Fruit fly (Drosophila melanogaster): ENCODE results near the gene Cox10.

Cox10 gene

DNA sequence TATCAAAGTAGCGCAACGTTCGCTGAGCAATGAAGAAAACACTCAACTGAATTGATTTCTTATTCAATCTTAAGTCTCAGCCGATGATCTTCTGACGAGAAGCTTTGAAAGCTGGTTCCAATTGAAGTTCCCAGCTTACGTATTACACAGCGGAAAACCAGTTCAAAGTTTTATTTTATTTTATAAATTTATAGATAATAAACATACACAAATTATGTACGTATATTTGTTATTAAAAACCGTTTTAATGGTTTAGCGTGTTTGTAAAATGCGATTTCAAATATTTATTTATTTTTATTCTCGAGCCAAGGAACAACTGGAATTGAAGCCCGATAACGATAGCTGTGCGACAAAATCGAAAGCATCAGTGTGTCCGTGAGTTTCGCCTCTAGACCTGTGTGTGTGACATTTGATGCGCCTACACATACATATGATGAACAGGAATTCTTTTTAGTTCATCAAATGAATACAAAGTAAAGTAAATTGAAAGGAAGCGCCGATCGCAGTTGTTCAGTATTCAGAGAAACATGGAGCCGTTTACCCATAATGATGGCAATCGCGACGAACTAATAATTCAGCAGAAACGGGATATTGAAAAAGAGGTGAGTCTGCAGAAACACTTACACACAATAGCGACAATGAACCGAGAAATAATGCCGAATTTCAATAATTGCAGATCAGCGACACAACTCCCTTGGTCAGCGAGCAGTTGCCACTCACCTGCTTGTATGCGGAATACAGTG, 24.6 kb upstream of the Cox10 start, which contains the start of the genes CG5390 and CG4968 (continued):
- TF ChIP-seq tup (GFP tag; optimal IDR thresholded peaks at IDR 0.05) = peak; percentile 35
- TF ChIP-seq sna (GFP tag; IDR thresholded peaks at IDR 0.05; ENCODE audit: partially characterized antibody) = no peak
- TF ChIP-seq CG4404 (GFP tag; IDR thresholded peaks at IDR 0.05) = no peak

DNA sequence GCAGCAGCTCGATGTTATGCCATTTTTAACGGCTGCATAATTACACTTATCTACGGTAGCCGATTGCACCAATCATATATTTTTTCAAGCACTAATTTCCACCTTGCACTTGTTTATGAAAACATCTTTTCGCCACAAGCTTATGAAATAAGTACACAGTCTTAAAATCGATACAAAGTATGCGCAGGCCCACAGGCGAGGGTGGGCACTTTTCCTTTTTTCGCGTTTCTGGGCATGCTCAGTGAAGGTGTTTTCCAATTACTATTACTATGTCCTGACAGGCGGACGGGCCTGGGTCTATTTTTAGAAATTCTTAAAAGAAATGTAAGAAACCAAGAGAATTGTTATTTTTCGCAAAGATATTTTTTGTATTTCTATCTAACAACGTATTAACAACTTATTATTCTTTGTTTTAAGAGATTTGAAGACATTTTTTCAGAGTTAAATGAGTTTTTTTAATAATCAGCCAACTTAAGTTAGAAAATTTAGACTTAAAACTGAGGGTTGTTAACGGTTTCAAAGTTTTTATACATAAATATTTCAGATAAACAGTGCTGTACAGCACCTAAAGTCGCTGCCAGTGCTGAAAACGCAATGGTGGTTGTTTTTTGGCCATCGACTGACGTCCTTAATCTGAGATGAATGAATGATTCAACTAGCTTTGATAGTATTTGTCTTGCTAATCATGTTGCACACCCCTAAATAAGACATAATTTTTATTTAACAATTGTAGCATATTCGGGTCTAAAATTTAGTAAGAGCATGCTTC, 20.5 kb upstream of the Cox10 start, which contains the start of gene Cdk5alpha:
TSS of gene Cdk5alpha (minus strand) at position 343 of the 769 bp plus-strand sequence.
- no peak for TF ChIP-seq CG8478 (optimal IDR thresholded peaks at IDR 0.05)
- no peak for TF ChIP-seq unpg (GFP tag; optimal IDR thresholded peaks at IDR 0.05)
- peak; percentile 95 for TF ChIP-seq ewg (GFP tag; optimal IDR thresholded peaks at IDR 0.05)
- TF ChIP-seq CG7987 (GFP tag; optimal IDR thresholded peaks at IDR 0.05) = no peak
- peak; percentile 17 for TF ChIP-seq ems (GFP tag; optimal IDR thresholded peaks at IDR 0.05)
- peak; percentile 22 for TF ChIP-seq nerfin-1 (tag; optimal IDR thresholded peaks at IDR 0.05)
- no peak for TF ChIP-seq da (GFP tag; optimal IDR thresholded peaks at IDR 0.05)
- TF ChIP-seq Sox102F (GFP tag; optimal IDR thresholded peaks at IDR 0.05) = no peak
- TF ChIP-seq sob (GFP tag; IDR thresholded peaks at IDR 0.05) = no peak
- peak; percentile 0 for TF ChIP-seq CG33213 (GFP tag; optimal IDR thresholded peaks at IDR 0.05)
- no peak for TF ChIP-seq ttk (GFP tag; IDR thresholded peaks at IDR 0.05)
- TF ChIP-seq trem (tag; optimal IDR thresholded peaks at IDR 0.05) = peak; percentile 31
- no peak for TF ChIP-seq E2f1 (GFP tag; IDR thresholded peaks at IDR 0.05)
- peak; percentile 21 for TF ChIP-seq CHES-1-like (GFP tag; optimal IDR thresholded peaks at IDR 0.05)
- TF ChIP-seq CTCF (GFP tag; optimal IDR thresholded peaks at IDR 0.05) = no peak
- peak; percentile 26 for TF ChIP-seq CG15601 (tag; optimal IDR thresholded peaks at IDR 0.05)
- no peak for TF ChIP-seq CG5245 (GFP tag; optimal IDR thresholded peaks at IDR 0.05)
- TF ChIP-seq CG11085 (GFP tag; IDR thresholded peaks at IDR 0.05) = no peak
- TF ChIP-seq CG18011 (GFP tag; optimal IDR thresholded peaks at IDR 0.05) = no peak
- no peak for TF ChIP-seq CG18476 (GFP tag; optimal IDR thresholded peaks at IDR 0.05)
- TF ChIP-seq pzg (GFP tag; optimal IDR thresholded peaks at IDR 0.05) = peak; percentile 18
- TF ChIP-seq CG31441 (GFP tag; IDR thresholded peaks at IDR 0.05) = no peak
- no peak for TF ChIP-seq cad (GFP tag; optimal IDR thresholded peaks at IDR 0.05)
- TF ChIP-seq HmgD (GFP tag; optimal IDR thresholded peaks at IDR 0.05) = no peak
- TF ChIP-seq ranshi (GFP tag; IDR thresholded peaks at IDR 0.05) = no peak
- TF ChIP-seq Fer3 (tag; optimal IDR thresholded peaks at IDR 0.05) = no peak
- no peak for TF ChIP-seq Hsf (GFP tag; optimal IDR thresholded peaks at IDR 0.05)
- TF ChIP-seq CG11247 (GFP tag; IDR thresholded peaks at IDR 0.05) = no peak
- no peak for TF ChIP-seq disco-r (GFP tag; optimal IDR thresholded peaks at IDR 0.05)
- peak; percentile 41 for TF ChIP-seq Myb (GFP tag; optimal IDR thresholded peaks at IDR 0.05)
- no peak for TF ChIP-seq CG34376 (GFP tag; optimal IDR thresholded peaks at IDR 0.05)
- no peak for TF ChIP-seq CG7271 (tag; optimal IDR thresholded peaks at IDR 0.05)
- peak; percentile 29 for TF ChIP-seq bbx (GFP tag; IDR thresholded peaks at IDR 0.05; ENCODE audit: partially characterized antibody)
- TF ChIP-seq CG15514 (GFP tag; optimal IDR thresholded peaks at IDR 0.05) = peak; percentile 8
- peak; percentile 85 for TF ChIP-seq sens (GFP tag)
- no peak for TF ChIP-seq Optix (GFP tag; IDR thresholded peaks at IDR 0.05)
- no peak for TF ChIP-seq CG12299 (tag; optimal IDR thresholded peaks at IDR 0.05)
- no peak for TF ChIP-seq CG17361 (GFP tag; IDR thresholded peaks at IDR 0.05)
- TF ChIP-seq CG10267 (tag; optimal IDR thresholded peaks at IDR 0.05) = peak; percentile 92
- TF ChIP-seq chif (GFP tag; optimal IDR thresholded peaks at IDR 0.05) = no peak
- no peak for TF ChIP-seq vvl (GFP tag; IDR thresholded peaks at IDR 0.05)
- TF ChIP-seq CG1792 (GFP tag; optimal IDR thresholded peaks at IDR 0.05) = no peak
- peak; percentile 24 for TF ChIP-seq lilli (GFP tag; optimal IDR thresholded peaks at IDR 0.05)
- TF ChIP-seq Opbp (GFP tag; IDR thresholded peaks at IDR 0.05; ENCODE audit: partially characterized antibody) = no peak
- TF ChIP-seq CG3847 (GFP tag; IDR thresholded peaks at IDR 0.05) = no peak

Measured in whole organism, embryonic.